Worm (Caenorhabditis elegans): ENCODE data around the gene fars-2.

fars-2 gene

ce11 chrV:19936945-19937344 is 29.7 kb upstream of the fars-2 start:
- TF ChIP-seq egl-13 (tag; optimal IDR thresholded peaks at IDR 0.05) (no peak), efl-1 (optimal IDR thresholded peaks at IDR 0.05) (no peak), efl-1 (GFP tag; optimal IDR thresholded peaks at IDR 0.05 in 1 of 2) (peak in 1 of 2 experiments; percentile 57)

- no peak for TF ChIP-seq unc-30 (tag; optimal IDR thresholded peaks at IDR 0.05)
- no peak for TF ChIP-seq nhr-237 (tag; optimal IDR thresholded peaks at IDR 0.05)
- no peak for TF ChIP-seq egl-27 (tag; optimal IDR thresholded peaks at IDR 0.05)
- TF ChIP-seq dsc-1 (tag; optimal IDR thresholded peaks at IDR 0.05) = no peak
- no peak for TF ChIP-seq ztf-11 (tag; optimal IDR thresholded peaks at IDR 0.05)
These were observed 27.0 kb upstream of the fars-2 start, which contains the start of gene algn-7 for ce11 chrV:19934223-19934622. algn-7 (minus strand) TSS chrV:19934323.

DNA sequence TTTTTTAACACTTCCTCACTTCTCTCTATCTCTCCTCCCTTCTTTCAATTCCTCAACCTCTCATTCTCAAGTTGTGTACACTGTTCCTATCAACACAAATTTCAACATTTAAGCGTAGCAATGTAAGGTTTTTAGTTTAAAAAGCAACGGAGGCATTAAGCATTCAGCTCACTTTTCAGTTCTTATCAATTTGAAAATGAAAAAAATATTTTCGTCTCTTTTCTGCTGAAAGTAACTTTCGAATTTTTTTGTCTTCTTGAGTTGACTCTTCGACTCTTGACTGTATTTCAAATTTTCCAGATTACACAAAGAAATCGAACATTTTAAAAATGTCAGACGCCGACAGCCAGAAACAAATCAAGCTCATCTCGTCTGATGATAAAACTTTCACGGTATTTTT is 16.7 kb upstream of the fars-2 start, which contains the start of gene skr-4:
Gene skr-4 (plus strand): TSS at position 301 of the 400 bp plus-strand sequence.
- TF ChIP-seq unc-98 (GFP tag; IDR thresholded peaks at IDR 0.05) = no peak
- TF ChIP-seq unc-130 (tag; optimal IDR thresholded peaks at IDR 0.05) = no peak
- TF ChIP-seq ceh-90 (tag; optimal IDR thresholded peaks at IDR 0.05) = no peak
- TF ChIP-seq pax-3 (tag; optimal IDR thresholded peaks at IDR 0.05) = no peak
- no peak for TF ChIP-seq fkh-4 (tag; optimal IDR thresholded peaks at IDR 0.05; ENCODE audit: borderline replicate concordance)
- TF ChIP-seq grh-1 (GFP tag; IDR thresholded peaks at IDR 0.05) = no peak
- TF ChIP-seq elt-3 (tag; optimal IDR thresholded peaks at IDR 0.05) = no peak

DNA sequence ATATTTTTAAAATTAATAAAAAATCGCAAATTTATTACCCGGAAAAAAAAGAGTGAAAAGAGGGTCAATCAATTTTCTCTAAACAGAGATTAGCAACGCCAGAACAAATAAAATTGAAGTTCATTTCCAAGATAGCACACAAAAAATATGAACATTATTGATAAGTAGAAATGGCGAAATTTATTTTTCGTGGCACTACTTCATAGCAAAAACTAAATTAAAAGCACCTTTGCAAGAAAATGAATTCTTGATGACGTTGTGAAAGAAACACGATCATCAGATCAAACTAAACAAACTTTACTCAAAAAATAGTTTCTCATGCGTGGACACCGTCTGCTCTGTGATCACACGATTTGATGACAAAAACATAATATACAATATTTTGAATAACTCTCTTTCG is 15.4 kb upstream of the fars-2 start, which contains the start of gene Y60A3A.16:
Gene Y60A3A.16 (minus strand): TSS at position 101 of the 400 bp plus-strand sequence.
- TF ChIP-seq vab-15 (tag; optimal IDR thresholded peaks at IDR 0.05) = no peak
- TF ChIP-seq swsn-7 (tag; optimal IDR thresholded peaks at IDR 0.05) = no peak
- TF ChIP-seq unc-62 (GFP tag; optimal IDR thresholded peaks at IDR 0.05) = no peak
- TF ChIP-seq lsy-2 (tag; optimal IDR thresholded peaks at IDR 0.05) = no peak
- TF ChIP-seq nhr-12 (tag; optimal IDR thresholded peaks at IDR 0.05) = no peak
- TF ChIP-seq lin-13 (GFP tag; optimal IDR thresholded peaks at IDR 0.05) = no peak
- TF ChIP-seq nhr-71 (tag; optimal IDR thresholded peaks at IDR 0.05) = no peak
- no peak for TF ChIP-seq unc-86 (tag; optimal IDR thresholded peaks at IDR 0.05)
- TF ChIP-seq egl-27 (tag; optimal IDR thresholded peaks at IDR 0.05) = no peak

DNA sequence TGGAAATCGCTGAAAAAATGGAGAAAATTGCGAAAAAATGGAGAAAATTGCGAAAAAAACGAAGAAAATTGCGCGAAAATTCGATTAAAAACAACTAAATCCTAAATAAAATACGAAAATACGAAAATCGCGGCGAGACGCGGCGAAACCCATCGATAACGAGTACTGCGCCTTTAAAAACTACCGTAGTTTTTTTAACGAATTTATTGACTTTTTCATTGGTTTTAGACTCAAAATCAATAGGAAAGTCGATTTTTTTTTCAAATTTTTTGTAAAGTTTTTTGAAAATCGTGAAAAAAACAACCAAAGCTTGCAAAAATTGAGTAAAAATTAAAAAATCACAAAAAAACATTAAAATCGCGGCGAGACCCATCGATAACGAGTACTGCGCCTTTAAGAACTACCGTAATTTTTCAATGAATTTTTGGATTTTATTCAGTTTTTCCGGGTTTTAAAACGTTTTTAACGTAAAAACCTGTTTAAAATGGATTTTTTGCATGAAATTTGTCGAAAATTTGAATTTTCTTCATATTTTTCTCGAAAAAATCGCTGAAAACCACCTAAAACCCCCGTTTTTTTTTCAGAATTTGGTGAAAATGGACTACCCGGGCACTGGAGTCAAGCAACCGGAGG is 8.9 kb upstream of the fars-2 start, which contains the start of the genes chk-2 and Y60A3A.19:
Gene chk-2 (minus strand): TSS at position 51 of the 633 bp plus-strand sequence.
Gene Y60A3A.19 (plus strand): TSS at position 583 of the 633 bp plus-strand sequence.
- no peak for TF ChIP-seq nhr-77 (tag; optimal IDR thresholded peaks at IDR 0.05)
- TF ChIP-seq C16A3.4 (tag; optimal IDR thresholded peaks at IDR 0.05) = no peak
- TF ChIP-seq ceh-90 (tag; optimal IDR thresholded peaks at IDR 0.05) = no peak
- no peak for TF ChIP-seq lin-15B (tag; optimal IDR thresholded peaks at IDR 0.05)
- no peak for TF ChIP-seq ama-1 (optimal IDR thresholded peaks at IDR 0.05)

DNA sequence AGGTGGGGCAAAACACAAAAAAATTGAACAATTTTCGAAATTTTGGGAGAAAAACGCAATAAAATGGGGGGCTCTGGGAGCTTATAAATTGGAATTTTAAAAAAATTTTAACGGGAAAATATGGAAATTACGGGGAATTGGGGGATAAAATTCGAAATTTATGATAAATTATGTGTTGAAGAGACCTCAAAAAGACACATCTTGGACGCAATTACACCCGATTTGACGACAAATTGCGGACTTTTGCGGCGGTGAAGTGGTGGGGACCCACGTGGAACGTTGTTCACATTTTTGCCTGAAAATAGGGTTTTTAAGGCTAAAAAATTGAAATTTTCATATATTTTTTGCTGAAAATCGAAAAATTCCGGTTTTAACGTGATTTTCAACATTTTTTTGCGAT is 1.6 kb upstream of the fars-2 start:
- TF ChIP-seq nhr-76 (tag; optimal IDR thresholded peaks at IDR 0.05) (no peak), mdl-1 (tag; optimal IDR thresholded peaks at IDR 0.05) (peak in 1 of 2 experiments; percentile 22), alr-1 (tag; optimal IDR thresholded peaks at IDR 0.05; ENCODE audit: borderline replicate concordance) (no peak), nhr-71 (tag; optimal IDR thresholded peaks at IDR 0.05) (no peak), F16B12.6 (tag; optimal IDR thresholded peaks at IDR 0.05) (peak; percentile 86), mep-1 (tag; optimal IDR thresholded peaks at IDR 0.05) (peak; percentile 41), efl-1 (optimal IDR thresholded peaks at IDR 0.05) (peak in 1 of 2 experiments; percentile 25), efl-1 (GFP tag; optimal IDR thresholded peaks at IDR 0.05 in 1 of 2) (peak; percentile 38 to 88), ceh-63 (GFP tag; optimal IDR thresholded peaks at IDR 0.05) (no peak), dpl-1 (GFP tag; optimal IDR thresholded peaks at IDR 0.05) (peak in 1 of 3 experiments; percentile 31), lsy-2 (tag; optimal IDR thresholded peaks at IDR 0.05) (peak; percentile 16 to 29), fos-1 (tag; optimal IDR thresholded peaks at IDR 0.05) (no peak), lin-35 (GFP tag; optimal IDR thresholded peaks at IDR 0.05) (peak in 1 of 2 experiments; percentile 11), nhr-85 (tag) (peak; percentile 26), ceh-82 (tag; optimal IDR thresholded peaks at IDR 0.05) (peak in 1 of 3 experiments; percentile 8), rnt-1 (tag; optimal IDR thresholded peaks at IDR 0.05) (no peak), lir-3 (tag; optimal IDR thresholded peaks at IDR 0.05; ENCODE audit: poor library complexity) (no peak)
